Fruit fly (Drosophila melanogaster) whole organism, prepupa: ENCODE measurements around the gene CG17207.

Experiments
- CG10669 ChIP-seq: fragments of 200-800 bp; sonication (Bioruptor generic); optimal IDR thresholded peaks from 3 replicates; lab custom pipeline; 2018; ENCODE audit warnings: missing biosample characterization, mild to moderate bottlenecking, missing genetic modification characterization, moderate library complexity
- CG15336 ChIP-seq: fragments of 200-800 bp; sonication (Bioruptor generic); IDR thresholded peaks from 2 replicates; pipeline ENCODE4 v1.3.6; 2022; ENCODE audit warnings: missing biosample characterization, missing genetic modification characterization
- CG16779 ChIP-seq: fragments of 200-800 bp; sonication (Bioruptor generic); optimal IDR thresholded peaks from 3 replicates; lab custom pipeline; 2017; ENCODE audit warnings: missing biosample characterization, mild to moderate bottlenecking, missing genetic modification characterization
- CG3032 ChIP-seq: fragments of 200-800 bp; optimal IDR thresholded peaks from 2 replicates; lab custom pipeline; 2019; ENCODE audit warnings: missing biosample characterization, mild to moderate bottlenecking, missing genetic modification characterization, moderate library complexity
- CG8319 ChIP-seq: fragments of 200-800 bp; sonication (Bioruptor generic); optimal IDR thresholded peaks from 3 replicates; lab custom pipeline; 2016; ENCODE audit warnings: missing biosample characterization, missing genetic modification characterization
- Eip78C ChIP-seq: fragments of 200-800 bp; sonication (Bioruptor generic); peaks from one replicate; lab custom pipeline; 2016; ENCODE audit warnings: missing biosample characterization, missing genetic modification characterization
- Hr39 ChIP-seq: fragments of 200-800 bp; sonication (Bioruptor generic); optimal IDR thresholded peaks from 2 replicates; lab custom pipeline; 2016; ENCODE audit warnings: missing biosample characterization, missing genetic modification characterization
- Lpt ChIP-seq: fragments of 200-800 bp; sonication (Bioruptor generic); optimal IDR thresholded peaks from 3 replicates; lab custom pipeline; 2016; ENCODE audit warnings: missing biosample characterization, missing genetic modification characterization
- OdsH ChIP-seq: fragments of 200-800 bp; sonication (Bioruptor generic); optimal IDR thresholded peaks from 3 replicates; lab custom pipeline; 2016; ENCODE audit warnings: missing biosample characterization, missing genetic modification characterization
- dac ChIP-seq: fragments of 200-800 bp; sonication (Bioruptor generic); optimal IDR thresholded peaks from 2 replicates; lab custom pipeline; 2017; ENCODE audit warnings: missing biosample characterization, mild to moderate bottlenecking, missing genetic modification characterization
- ss ChIP-seq, 2 experiments: fragments of 200-800 bp; sonication (Bioruptor generic); optimal IDR thresholded peaks; 2 replicates in 1 of 2; 3 replicates in 1 of 2; lab custom pipeline; 2017 to 2018; ENCODE audit warnings: mild to moderate bottlenecking in 2 of 2, missing biosample characterization in 2 of 2, missing genetic modification characterization in 2 of 2, moderate library complexity in 1 of 2
- svp ChIP-seq: fragments of 200-800 bp; sonication (Bioruptor generic); peaks from one replicate; lab custom pipeline; 2016; ENCODE audit warnings: missing biosample characterization, missing genetic modification characterization
- topi ChIP-seq: fragments of 200-800 bp; sonication (Bioruptor generic); optimal IDR thresholded peaks from 3 replicates; lab custom pipeline; 2016; ENCODE audit warnings: missing biosample characterization, missing genetic modification characterization

dm6 chr3R:12402935-12403334, 36.0 kb downstream of the CG17207 start:
- peak; percentile 94 for TF ChIP-seq Hr39 (GFP tag; lab: Kevin White, UChicago)
- TF ChIP-seq CG8319 (GFP tag; lab: Kevin White, UChicago) = peak; percentile 94
- TF ChIP-seq Eip78C = peak; percentile 99
- TF ChIP-seq topi = peak; percentile 100
- peak; percentile 92 for TF ChIP-seq CG16779 (tag; lab: Kevin White, UChicago)
- peak; percentile 95 for TF ChIP-seq CG15336
- peak; percentile 81 for TF ChIP-seq Lpt (GFP tag; lab: Kevin White, UChicago)
- peak; percentile 97 to 98 for TF ChIP-seq ss (GFP tag; optimal IDR thresholded peaks at IDR 0.05; lab: Kevin White, UChicago)
- peak; percentile 99 for TF ChIP-seq svp (GFP tag; lab: Kevin White, UChicago)
- TF ChIP-seq dac (GFP tag; lab: Kevin White, UChicago) = peak; percentile 86
- TF ChIP-seq CG10669 (GFP tag; lab: Kevin White, UChicago) = peak; percentile 96
- TF ChIP-seq OdsH (GFP tag; lab: Kevin White, UChicago) = peak; percentile 95
- TF ChIP-seq CG3032 = peak; percentile 98
